Fruit fly (Drosophila melanogaster) whole organism, pupa: ENCODE data around the gene Noa36.

Experiments
- CG10348 ChIP-seq: fragments of 200-800 bp; sonication (Bioruptor generic); IDR thresholded peaks from 2 replicates; pipeline ENCODE4 v1.3.6; 2022; ENCODE audit warnings: missing biosample characterization, missing genetic modification characterization
- CG14655 ChIP-seq: fragments of 200-800 bp; sonication (Bioruptor generic); optimal IDR thresholded peaks from 3 replicates; lab custom pipeline; 2017; ENCODE audit warnings: mild to moderate bottlenecking, missing biosample characterization, missing genetic modification reagents, missing genetic modification characterization
- gl ChIP-seq: fragments of 200-800 bp; sonication (Bioruptor generic); optimal IDR thresholded peaks from 2 replicates; lab custom pipeline; 2018; ENCODE audit warnings: missing biosample characterization, mild to moderate bottlenecking, missing genetic modification characterization

DNA sequence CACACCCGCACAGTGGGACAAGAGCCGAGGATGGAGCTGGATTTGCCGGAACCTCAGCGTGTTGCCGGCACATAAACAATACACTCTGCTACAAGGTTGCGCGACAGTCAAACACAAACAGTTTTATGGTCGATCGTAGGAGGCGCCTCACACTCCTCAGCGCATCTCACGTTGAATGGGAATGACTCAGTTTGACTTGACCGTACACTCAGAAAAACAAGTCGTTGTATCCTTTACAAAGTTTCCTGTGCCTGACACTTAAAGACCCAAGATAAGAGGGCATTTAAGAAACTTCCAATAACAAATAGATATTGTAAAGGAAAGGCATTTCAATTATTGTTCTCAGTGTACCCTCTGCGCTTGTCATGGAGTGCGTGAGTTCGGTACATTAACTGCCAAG lies 32.7 kb upstream of the Noa36 start:
- TF ChIP-seq gl (tag; lab: Kevin White, UChicago) = no peak
- TF ChIP-seq CG10348 = no peak
- TF ChIP-seq CG14655 (GFP tag; lab: Kevin White, UChicago) = peak; percentile 64
